Fruit fly (Drosophila melanogaster) whole organism, wandering third instar larva: ENCODE results near the gene CG7465.

ENCODE experiments used
- Dif ChIP-seq: fragments of 200-275, 200-300 bp; sonication (Bioruptor generic); optimal IDR thresholded peaks from 2 replicates; lab custom pipeline; 2018; ENCODE audit warnings: missing biosample characterization, missing genetic modification characterization; ENCODE audit not compliant: partially characterized antibody
- Hr78 ChIP-seq: fragments of >200 bp; optimal IDR thresholded peaks from 2 replicates; lab custom pipeline; 2017; ENCODE audit warnings: missing biosample characterization, missing genetic modification characterization
- Jra ChIP-seq: sonication (Bioruptor generic); optimal IDR thresholded peaks from 2 replicates; lab custom pipeline; 2016; ENCODE audit warnings: missing biosample characterization, missing genetic modification characterization
- Rel ChIP-seq, 2 experiments: fragments of 200-800 bp; sonication (Bioruptor generic) in 1 of 2; optimal IDR thresholded peaks; 2 replicates in 1 of 2; 3 replicates in 1 of 2; lab custom pipeline; 2016 to 2019; ENCODE audit warnings: mild to moderate bottlenecking in 2 of 2, missing biosample characterization in 2 of 2, missing genetic modification characterization in 2 of 2, moderate library complexity in 1 of 2
- dl ChIP-seq, 2 experiments: fragments of 175-275, 200-275 bp in 1 of 2; fragments of 200-275 bp in 1 of 2; sonication (Bioruptor generic); optimal IDR thresholded peaks; lab custom pipeline; 2018; ENCODE audit warnings: mild to moderate bottlenecking in 2 of 2, missing biosample characterization in 2 of 2, missing genetic modification characterization in 2 of 2, moderate library complexity in 2 of 2; ENCODE audit not compliant: partially characterized antibody in 2 of 2, insufficient read depth in 1 of 2
- jim ChIP-seq: fragments of 175-275, 200-325 bp; sonication (Bioruptor generic); optimal IDR thresholded peaks from 2 replicates; lab custom pipeline; 2016; ENCODE audit warnings: missing biosample characterization, mild to moderate bottlenecking, missing genetic modification characterization
- lola ChIP-seq: fragments of >200 bp; optimal IDR thresholded peaks from 2 replicates; lab custom pipeline; 2017; ENCODE audit warnings: missing biosample characterization, missing genetic modification characterization
- psq ChIP-seq: fragments of 200-800 bp; sonication (Bioruptor generic); optimal IDR thresholded peaks from 3 replicates; lab custom pipeline; 2017; ENCODE audit warnings: missing biosample characterization, mild to moderate bottlenecking, missing genetic modification characterization, moderate library complexity
- sage ChIP-seq: fragments of 200-800 bp; sonication (Bioruptor generic); optimal IDR thresholded peaks from 2 replicates; lab custom pipeline; 2016; ENCODE audit warnings: missing biosample characterization, mild to moderate bottlenecking, missing genetic modification characterization

dm6 chr3L:4500400-4500799 lies 20.3 kb downstream of the CG7465 start, which contains the start of gene CG13720:
- TF ChIP-seq Dif (no peak), sage (GFP tag; lab: Kevin White, UChicago) (no peak), Rel (GFP tag; optimal IDR thresholded peaks at IDR 0.05; lab: Kevin White, UChicago) (no peak), Rel (tag; optimal IDR thresholded peaks at IDR 0.05; lab: Kevin White, UChicago) (no peak), Hr78 (GFP tag; lab: Kevin White, UChicago) (no peak), dl (GFP tag; optimal IDR thresholded peaks at IDR 0.05; lab: Kevin White, UChicago; ENCODE audit: insufficient read depth in 1 of 2, partially characterized antibody in 2 of 2) (no peak), lola (GFP tag; lab: Kevin White, UChicago) (no peak), Jra (no peak), psq (GFP tag; lab: Kevin White, UChicago) (no peak), jim (GFP tag; lab: Kevin White, UChicago) (no peak)
